Worm (Caenorhabditis elegans) whole organism, early embryonic: ENCODE measurements around the gene srh-206.

Source experiments
- ama-1 ChIP-seq: fragments of 150-350 bp; optimal IDR thresholded peaks from 2 replicates; lab custom pipeline; 2014
- ets-7 ChIP-seq: sonication (generic microtip); optimal IDR thresholded peaks from 2 replicates; lab custom pipeline; 2016; ENCODE audit warnings: missing genotype, missing genetic modification characterization, missing compliant biosample characterization
- pes-1 ChIP-seq: fragments of 200-800 bp; sonication (Bioruptor generic); IDR thresholded peaks from 2 replicates; pipeline ENCODE4 v1.3.6; 2022; ENCODE audit warnings: missing genetic modification reagents, missing genetic modification characterization, missing compliant biosample characterization
- scrt-1 ChIP-seq: fragments of 200-800 bp; sonication (Bioruptor generic); IDR thresholded peaks from 2 replicates; pipeline ENCODE4 v1.3.6; 2022; ENCODE audit warnings: missing genetic modification characterization, missing compliant biosample characterization
- sea-1 ChIP-seq: fragments of 200-800 bp; sonication (Bioruptor generic); conservative IDR thresholded peaks from 2 replicates; pipeline ENCODE4 v1.3.6; 2022; ENCODE audit warnings: missing genetic modification characterization, missing compliant biosample characterization
- tbx-11 ChIP-seq: fragments of 200-800 bp; sonication (Bioruptor generic); IDR thresholded peaks from 2 replicates; pipeline ENCODE4 v1.3.6; 2022; ENCODE audit warnings: missing genetic modification characterization, missing compliant biosample characterization
- tra-4 ChIP-seq: sonication (generic microtip); optimal IDR thresholded peaks from 2 replicates; lab custom pipeline; 2017; ENCODE audit warnings: missing genetic modification characterization, missing compliant biosample characterization

DNA sequence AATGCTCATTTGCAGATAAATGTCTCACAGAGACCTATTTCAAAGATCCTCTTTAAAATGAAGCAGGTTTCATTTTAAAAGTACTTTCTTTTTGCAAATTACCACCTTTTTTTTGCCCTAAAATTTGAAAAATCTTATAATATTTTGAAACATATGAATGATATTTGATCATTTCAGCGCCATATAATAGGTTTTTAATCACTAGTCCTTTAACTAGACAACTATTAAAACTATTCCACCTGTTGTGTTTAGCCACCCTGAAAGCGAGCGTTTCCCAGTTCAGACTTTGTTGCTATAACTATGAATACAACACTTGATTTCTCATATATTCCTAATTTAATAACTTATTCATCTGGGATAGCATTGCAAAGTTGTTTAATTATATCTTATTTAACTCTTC is 37.1 kb upstream of the srh-206 start, which contains the start of gene srz-95:
- TF ChIP-seq ama-1 (lab: Kevin White, UChicago) (no peak), pes-1 (GFP tag; lab: Robert Waterston, UW) (no peak), tbx-11 (GFP tag; lab: Robert Waterston, UW) (no peak), sea-1 (GFP tag; lab: Robert Waterston, UW) (no peak), tra-4 (no peak), ets-7 (tag; lab: Kevin White, UChicago) (no peak), scrt-1 (GFP tag; lab: Robert Waterston, UW) (no peak)
